Fruit fly (Drosophila melanogaster) whole organism, embryonic: ENCODE results near the gene CG1640.

Experiments
- Adf1 ChIP-seq: fragments of 200-800 bp; sonication (Bioruptor generic); IDR thresholded peaks from 2 replicates; pipeline ENCODE4 v1.3.6; 2022; ENCODE audit warnings: missing biosample characterization, missing genetic modification characterization
- B-H1 ChIP-seq: fragments of 200-800 bp; sonication (Bioruptor generic); IDR thresholded peaks from 3 replicates; pipeline ENCODE4 v1.3.6; 2022; ENCODE audit warnings: missing biosample characterization, missing genetic modification characterization
- B-H2 ChIP-seq: fragments of 200-800 bp; sonication (Bioruptor generic); optimal IDR thresholded peaks from 2 replicates; lab custom pipeline; 2018; ENCODE audit warnings: missing biosample characterization, mild to moderate bottlenecking, missing genetic modification characterization
- BEAF-32 ChIP-seq: fragments of 200-800 bp; sonication (Bioruptor generic); optimal IDR thresholded peaks from 3 replicates; lab custom pipeline; 2017; ENCODE audit warnings: missing biosample characterization, missing genetic modification characterization, mild to moderate bottlenecking, moderate library complexity, missing genetic modification reagents
- CG10147 ChIP-seq: fragments of 200-800 bp; sonication (Bioruptor generic); optimal IDR thresholded peaks from 2 replicates; lab custom pipeline; 2019; ENCODE audit warnings: missing biosample characterization, mild to moderate bottlenecking, missing genetic modification characterization, moderate library complexity
- CG10366 ChIP-seq: fragments of 200-800 bp; sonication (Bioruptor generic); IDR thresholded peaks from 2 replicates; pipeline ENCODE4 v1.3.6; 2022; ENCODE audit warnings: missing biosample characterization, missing genetic modification characterization
- CG11085 ChIP-seq: fragments of 200-800 bp; sonication (Bioruptor generic); IDR thresholded peaks from 2 replicates; pipeline ENCODE4 v1.3.6; 2022; ENCODE audit warnings: missing biosample characterization, missing genetic modification characterization
- CG12219 ChIP-seq: fragments of 200-800 bp; sonication (Bioruptor generic); optimal IDR thresholded peaks from 3 replicates; lab custom pipeline; 2018; ENCODE audit warnings: missing biosample characterization, mild to moderate bottlenecking, missing genetic modification characterization
- CG1233 ChIP-seq: fragments of 200-800 bp; sonication (Bioruptor generic); optimal IDR thresholded peaks from 4 replicates; lab custom pipeline; 2018; ENCODE audit warnings: missing biosample characterization, mild to moderate bottlenecking, missing genetic modification characterization
- CG13624 ChIP-seq: fragments of 200-800 bp; sonication (Bioruptor generic); optimal IDR thresholded peaks from 2 replicates; lab custom pipeline; 2016; ENCODE audit warnings: missing biosample characterization, missing genetic modification characterization
- CG15269 ChIP-seq: fragments of 200-800 bp; sonication (Bioruptor generic); optimal IDR thresholded peaks from 2 replicates; lab custom pipeline; 2018; ENCODE audit warnings: missing biosample characterization, mild to moderate bottlenecking, missing genetic modification characterization, moderate library complexity
- CG16815 ChIP-seq: fragments of 200-800 bp; sonication (Bioruptor generic); optimal IDR thresholded peaks from 3 replicates; lab custom pipeline; 2017; ENCODE audit warnings: missing biosample characterization, mild to moderate bottlenecking, missing genetic modification characterization
- CG17359 ChIP-seq: fragments of 200-800 bp; sonication (Bioruptor generic); optimal IDR thresholded peaks from 3 replicates; lab custom pipeline; 2018; ENCODE audit warnings: missing biosample characterization, mild to moderate bottlenecking, missing genetic modification characterization, moderate library complexity
- CG17385 ChIP-seq: fragments of 200-800 bp; sonication (Bioruptor generic); optimal IDR thresholded peaks from 3 replicates; lab custom pipeline; 2018; ENCODE audit warnings: missing biosample characterization, mild to moderate bottlenecking, missing genetic modification characterization
- CG30403 ChIP-seq: fragments of 200-800 bp; sonication (Bioruptor generic); optimal IDR thresholded peaks from 3 replicates; lab custom pipeline; 2016; ENCODE audit warnings: missing biosample characterization, missing genetic modification characterization
- CG34224 ChIP-seq: fragments of 200-800 bp; sonication (Bioruptor generic); IDR thresholded peaks from 3 replicates; pipeline ENCODE4 v1.3.6; 2022; ENCODE audit warnings: missing biosample characterization, missing genetic modification characterization; ENCODE audit not compliant: partially characterized antibody
- CG3995 ChIP-seq: fragments of 200-800 bp; sonication (Bioruptor generic); optimal IDR thresholded peaks from 3 replicates; lab custom pipeline; 2016; ENCODE audit warnings: missing biosample characterization, missing genetic modification characterization
- CG4707 ChIP-seq: fragments of 200-800 bp; sonication (Bioruptor generic); optimal IDR thresholded peaks from 2 replicates; lab custom pipeline; 2018; ENCODE audit warnings: missing biosample characterization, mild to moderate bottlenecking, missing genetic modification characterization, moderate library complexity
- CG6689 ChIP-seq: fragments of 200-800 bp; sonication (Bioruptor generic); IDR thresholded peaks from 2 replicates; pipeline ENCODE4 v1.3.6; 2022; ENCODE audit warnings: missing biosample characterization, missing genetic modification characterization
- CG6765 ChIP-seq: fragments of 200-800 bp; sonication (Bioruptor generic); optimal IDR thresholded peaks from 3 replicates; lab custom pipeline; 2017; ENCODE audit warnings: missing biosample characterization, mild to moderate bottlenecking, missing genetic modification characterization
- CG8089 ChIP-seq: fragments of 200-800 bp; sonication (Bioruptor generic); optimal IDR thresholded peaks from 3 replicates; lab custom pipeline; 2016; ENCODE audit warnings: missing biosample characterization, missing genetic modification characterization
- Dbx ChIP-seq: fragments of 200-800 bp; sonication (Bioruptor generic); IDR thresholded peaks from 3 replicates; pipeline ENCODE4 v1.3.6; 2022; ENCODE audit warnings: missing biosample characterization, missing genetic modification characterization
- Dfd ChIP-seq, 2 experiments: fragments of >200 bp; optimal IDR thresholded peaks; 2 replicates each; lab custom pipeline; 2017; ENCODE audit warnings: missing biosample characterization in 2 of 2, missing genetic modification characterization in 2 of 2
- Doc2 ChIP-seq: fragments of 200-800 bp; sonication (Bioruptor generic); IDR thresholded peaks from 2 replicates; pipeline ENCODE4 v1.3.6; 2022; ENCODE audit warnings: missing biosample characterization, missing genetic modification characterization
- Dref ChIP-seq: fragments of 200-800 bp; sonication (Bioruptor generic); IDR thresholded peaks from 2 replicates; pipeline ENCODE4 v1.3.6; 2022; ENCODE audit warnings: missing biosample characterization, missing genetic modification characterization
- H2.0 ChIP-seq: fragments of 200-800 bp; sonication (Bioruptor generic); IDR thresholded peaks from 2 replicates; pipeline ENCODE4 v1.3.6; 2022; ENCODE audit warnings: missing biosample characterization, missing genetic modification characterization
- Jarid2 ChIP-seq: fragments of 200-800 bp; sonication (Bioruptor generic); optimal IDR thresholded peaks from 3 replicates; lab custom pipeline; 2017; ENCODE audit warnings: mild to moderate bottlenecking, missing biosample characterization, missing genetic modification reagents, missing genetic modification characterization
- Lpt ChIP-seq: fragments of >200 bp; optimal IDR thresholded peaks from 2 replicates; lab custom pipeline; 2018; ENCODE audit warnings: missing biosample characterization, missing genetic modification characterization
- Vsx1 ChIP-seq: fragments of 200-800 bp; sonication (Bioruptor generic); optimal IDR thresholded peaks from 2 replicates; lab custom pipeline; 2017; ENCODE audit warnings: missing biosample characterization, mild to moderate bottlenecking, missing genetic modification characterization, missing genetic modification reagents
- ab ChIP-seq: fragments of 200-800 bp; sonication (Bioruptor generic); optimal IDR thresholded peaks from 2 replicates; lab custom pipeline; 2016; ENCODE audit warnings: missing biosample characterization, missing genetic modification characterization
- aop ChIP-seq: fragments of 200-800 bp; sonication (Bioruptor generic); IDR thresholded peaks from 2 replicates; pipeline ENCODE4 v1.3.6; 2022; ENCODE audit warnings: missing biosample characterization, missing genetic modification characterization
- ato ChIP-seq: fragments of 200-800 bp; sonication (Bioruptor generic); IDR thresholded peaks from 2 replicates; pipeline ENCODE4 v1.3.6; 2022; ENCODE audit warnings: missing biosample characterization, missing genetic modification characterization; ENCODE audit not compliant: partially characterized antibody
- cas ChIP-seq: fragments of 200-800 bp; sonication (Bioruptor generic); IDR thresholded peaks from 2 replicates; pipeline ENCODE4 v1.3.6; 2022; ENCODE audit warnings: missing biosample characterization, missing genetic modification characterization
- da ChIP-seq: fragments of 200-800 bp; sonication (Bioruptor generic); optimal IDR thresholded peaks from 2 replicates; lab custom pipeline; 2016; ENCODE audit warnings: missing biosample characterization, missing genetic modification characterization
- grn ChIP-seq: fragments of 200-800 bp; sonication (Bioruptor generic); optimal IDR thresholded peaks from 3 replicates; lab custom pipeline; 2017; ENCODE audit warnings: missing biosample characterization, missing genetic modification characterization
- ham ChIP-seq: fragments of 200-800 bp; sonication (Bioruptor generic); IDR thresholded peaks from 2 replicates; pipeline ENCODE4 v1.3.6; 2022; ENCODE audit warnings: missing biosample characterization, missing genetic modification characterization
- hbn ChIP-seq: fragments of 200-800 bp; sonication (Bioruptor generic); IDR thresholded peaks from 2 replicates; pipeline ENCODE4 v1.3.6; 2022; ENCODE audit warnings: missing biosample characterization, missing genetic modification characterization; ENCODE audit not compliant: partially characterized antibody
- jumu ChIP-seq: fragments of 200-800 bp; sonication (Bioruptor generic); optimal IDR thresholded peaks from 3 replicates; lab custom pipeline; 2016; ENCODE audit warnings: missing biosample characterization, missing genetic modification characterization
- oc ChIP-seq: fragments of 200-800 bp; sonication (Bioruptor generic); optimal IDR thresholded peaks from 2 replicates; lab custom pipeline; 2018; ENCODE audit warnings: missing biosample characterization, mild to moderate bottlenecking, missing genetic modification characterization, moderate library complexity
- p53 ChIP-seq: fragments of 200-800 bp; sonication (Bioruptor generic); optimal IDR thresholded peaks from 2 replicates; lab custom pipeline; 2016; ENCODE audit warnings: missing biosample characterization, missing genetic modification characterization
- pita ChIP-seq: fragments of 200-800 bp; sonication (Bioruptor generic); optimal IDR thresholded peaks from 2 replicates; lab custom pipeline; 2017; ENCODE audit warnings: missing biosample characterization, mild to moderate bottlenecking, missing genetic modification characterization
- pnt ChIP-seq: fragments of 200-800 bp; sonication (Bioruptor generic); optimal IDR thresholded peaks from 3 replicates; lab custom pipeline; 2016; ENCODE audit warnings: missing biosample characterization, missing genetic modification characterization
- pros ChIP-seq: fragments of 200-800 bp; sonication (Bioruptor generic); optimal IDR thresholded peaks from 3 replicates; lab custom pipeline; 2019; ENCODE audit warnings: missing biosample characterization, mild to moderate bottlenecking, missing genetic modification characterization, moderate library complexity
- seq ChIP-seq: fragments of 200-800 bp; sonication (Bioruptor generic); IDR thresholded peaks from 2 replicates; pipeline ENCODE4 v1.3.6; 2022; ENCODE audit warnings: missing biosample characterization, missing genetic modification characterization
- shn ChIP-seq: fragments of 200-800 bp; sonication (Bioruptor generic); optimal IDR thresholded peaks from 3 replicates; lab custom pipeline; 2016; ENCODE audit warnings: missing biosample characterization, missing genetic modification characterization
- sqz ChIP-seq: fragments of 200-800 bp; sonication (Bioruptor generic); optimal IDR thresholded peaks from 3 replicates; lab custom pipeline; 2018; ENCODE audit warnings: missing biosample characterization, mild to moderate bottlenecking, missing genetic modification characterization
- ttk ChIP-seq: fragments of 200-800 bp; sonication (Bioruptor generic); IDR thresholded peaks from 2 replicates; pipeline ENCODE4 v2.1.2; 2022; ENCODE audit warnings: missing biosample characterization, missing genetic modification characterization
- vnd ChIP-seq: fragments of 200-800 bp; sonication (Bioruptor generic); IDR thresholded peaks from 3 replicates; pipeline ENCODE4 v1.3.6; 2022; ENCODE audit warnings: missing biosample characterization, missing genetic modification characterization; ENCODE audit not compliant: partially characterized antibody
- zen ChIP-seq: fragments of 200-800 bp; sonication (Bioruptor generic); optimal IDR thresholded peaks from 3 replicates; lab custom pipeline; 2018; ENCODE audit warnings: missing biosample characterization, mild to moderate bottlenecking, missing genetic modification characterization, moderate library complexity
- zf30C ChIP-seq: fragments of 200-800 bp; sonication (Bioruptor generic); optimal IDR thresholded peaks from 3 replicates; lab custom pipeline; 2018; ENCODE audit warnings: missing biosample characterization, mild to moderate bottlenecking, missing genetic modification characterization

Gene CG1640

DNA sequence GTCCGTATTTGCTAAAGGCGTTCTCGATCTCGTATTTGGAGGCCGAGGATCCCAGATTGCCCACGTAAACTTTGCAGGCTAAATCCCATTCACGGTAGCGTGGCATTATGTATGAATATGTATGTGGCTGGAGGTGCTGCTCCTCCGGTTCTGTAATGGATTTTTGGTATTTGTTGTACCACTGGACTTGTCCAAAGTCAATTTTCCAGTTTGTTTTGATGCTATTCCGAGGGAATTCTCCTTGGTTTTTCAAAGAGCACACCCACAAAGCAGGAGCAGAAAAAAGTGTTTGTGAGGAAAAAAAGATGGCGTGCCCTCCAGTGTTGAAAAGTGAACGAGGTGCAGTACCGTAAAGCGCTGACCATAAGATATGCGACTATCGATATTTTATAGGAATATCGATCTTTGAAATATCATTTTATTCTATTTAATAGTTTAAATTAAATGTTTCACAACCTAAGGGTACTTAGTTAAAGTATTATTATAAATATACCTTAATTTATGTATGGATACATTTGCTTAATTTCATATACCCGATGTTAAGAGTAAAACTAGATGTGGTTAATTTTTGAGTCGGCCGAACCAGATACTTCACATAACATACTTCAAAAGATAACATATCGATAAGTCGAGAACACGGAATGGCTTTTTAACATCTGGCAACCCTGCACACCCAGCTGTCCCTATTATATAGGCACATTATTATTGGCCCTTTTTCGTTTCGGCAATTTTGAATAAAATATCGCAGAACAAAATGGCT, 14.4 kb downstream of the CG1640 start, which contains the start of the genes Rbp1-like and Tim9a (continued):
- TF ChIP-seq da (GFP tag; lab: Kevin White, UChicago) = no peak
- TF ChIP-seq CG1233 = peak; percentile 43
- no peak for TF ChIP-seq jumu (GFP tag; lab: Kevin White, UChicago)
- TF ChIP-seq CG17359 (tag; lab: Kevin White, UChicago) = no peak
- no peak for TF ChIP-seq Lpt (GFP tag; lab: Kevin White, UChicago)
- no peak for TF ChIP-seq CG12219 (GFP tag; lab: Kevin White, UChicago)
- no peak for TF ChIP-seq Adf1
- TF ChIP-seq CG34224 (GFP tag; lab: Robert Waterston, UW) = peak; percentile 65
- TF ChIP-seq CG8089 (GFP tag; lab: Kevin White, UChicago) = no peak
- TF ChIP-seq CG11085 (GFP tag; lab: Robert Waterston, UW) = no peak
- TF ChIP-seq shn (GFP tag; lab: Kevin White, UChicago) = no peak
- peak; percentile 76 for TF ChIP-seq vnd (GFP tag; lab: Robert Waterston, UW)
- no peak for TF ChIP-seq Dfd (GFP tag; optimal IDR thresholded peaks at IDR 0.05; lab: Kevin White, UChicago)
- TF ChIP-seq oc (tag; lab: Kevin White, UChicago) = no peak
- TF ChIP-seq ab (GFP tag; lab: Kevin White, UChicago) = no peak
- TF ChIP-seq CG13624 = no peak
- peak; percentile 60 for TF ChIP-seq hbn
- TF ChIP-seq pita (GFP tag; lab: Kevin White, UChicago) = no peak
- TF ChIP-seq pnt = no peak
- TF ChIP-seq B-H2 (GFP tag; lab: Kevin White, UChicago) = peak; percentile 11
- TF ChIP-seq CG6765 = no peak
- no peak for TF ChIP-seq ham
- peak; percentile 32 for TF ChIP-seq CG17385 (GFP tag; lab: Kevin White, UChicago)
- TF ChIP-seq CG6689 (GFP tag; lab: Robert Waterston, UW) = no peak
- no peak for TF ChIP-seq seq
- no peak for TF ChIP-seq cas (GFP tag; lab: Robert Waterston, UW)
- TF ChIP-seq CG10366 = no peak
- peak; percentile 22 for TF ChIP-seq Vsx1
- no peak for TF ChIP-seq CG10147
- TF ChIP-seq Doc2 (GFP tag; lab: Robert Waterston, UW) = no peak
- no peak for TF ChIP-seq grn
- peak; percentile 13; the same call in 1 of the 2 replicates for TF ChIP-seq H2.0 (GFP tag; lab: Robert Waterston, UW)
- TF ChIP-seq CG15269 (tag; lab: Kevin White, UChicago) = no peak
- no peak for TF ChIP-seq B-H1 (GFP tag; lab: Robert Waterston, UW)
- TF ChIP-seq sqz (GFP tag; lab: Kevin White, UChicago) = peak; percentile 67
- no peak for TF ChIP-seq zen (tag; lab: Kevin White, UChicago)
- peak; percentile 10; the same call in 1 of the 2 replicates for TF ChIP-seq ato (GFP tag; lab: Robert Waterston, UW)
- TF ChIP-seq p53 (GFP tag; lab: Kevin White, UChicago) = no peak
- TF ChIP-seq Dref (GFP tag; lab: Robert Waterston, UW) = peak; percentile 67
- TF ChIP-seq BEAF-32 (GFP tag; lab: Kevin White, UChicago) = peak; percentile 91
- no peak for TF ChIP-seq Jarid2 (GFP tag; lab: Kevin White, UChicago)
- TF ChIP-seq CG3995 (GFP tag; lab: Kevin White, UChicago) = peak; percentile 74
- TF ChIP-seq CG4707 (GFP tag; lab: Kevin White, UChicago) = no peak
- no peak for TF ChIP-seq CG16815 (GFP tag; lab: Kevin White, UChicago)
- peak; percentile 17; the same call in 1 of the 3 replicates for TF ChIP-seq Dbx
- TF ChIP-seq zf30C = no peak
- TF ChIP-seq CG30403 (GFP tag; lab: Kevin White, UChicago) = peak; percentile 61
- TF ChIP-seq ttk (GFP tag; lab: Robert Waterston, UW) = no peak
- TF ChIP-seq pros (GFP tag; lab: Kevin White, UChicago) = no peak
- no peak for TF ChIP-seq aop (GFP tag; lab: Robert Waterston, UW)
